Worm (Caenorhabditis elegans) whole organism, late embryonic: Measurements from ENCODE around the gene rps-11.

ENCODE experiments used
- ama-1 ChIP-seq: fragments of 150-350 bp; optimal IDR thresholded peaks from 2 replicates; lab custom pipeline; 2014
- ceh-14 ChIP-seq: sonication (generic microtip); optimal IDR thresholded peaks from 2 replicates; lab custom pipeline; 2016; ENCODE audit warnings: missing genotype, missing genetic modification characterization, missing compliant biosample characterization
- ceh-22 ChIP-seq: sonication (generic microtip); optimal IDR thresholded peaks from 2 replicates; lab custom pipeline; 2017; ENCODE audit warnings: missing biosample characterization, missing genetic modification characterization
- ceh-34 ChIP-seq: sonication (generic microtip); optimal IDR thresholded peaks from 2 replicates; lab custom pipeline; 2016; ENCODE audit warnings: mild to moderate bottlenecking, missing genetic modification characterization, missing compliant biosample characterization
- ceh-9 ChIP-seq: sonication (generic microtip); optimal IDR thresholded peaks from 2 replicates; lab custom pipeline; 2016; ENCODE audit warnings: mild to moderate bottlenecking, missing genetic modification characterization, inconsistent platforms, missing compliant biosample characterization
- nhr-11 ChIP-seq: fragments of 150-350 bp; optimal IDR thresholded peaks from 2 replicates; lab custom pipeline; 2014; ENCODE audit warnings: missing biosample characterization, missing genetic modification characterization
- pha-4 ChIP-seq: fragments of 150-350 bp; optimal IDR thresholded peaks from 2 replicates; lab custom pipeline; 2018; ENCODE audit warnings: missing biosample characterization, missing genetic modification reagents, missing genetic modification characterization
- pqm-1 ChIP-seq: sonication (generic microtip); optimal IDR thresholded peaks from 2 replicates; lab custom pipeline; 2016; ENCODE audit warnings: missing genetic modification characterization, missing compliant biosample characterization
- unc-3 ChIP-seq, 2 experiments: fragments of 200-800 bp in 1 of 2; sonication (Bioruptor generic) in 1 of 2; sonication (generic microtip) in 1 of 2; conservative IDR thresholded peaks in 1 of 2; optimal IDR thresholded peaks in 1 of 2; 2 replicates each; pipeline versions ENCODE4 v1.3.6 to Lab custom; 2016 to 2022; ENCODE audit warnings: missing compliant biosample characterization in 2 of 2, missing genetic modification characterization in 2 of 2, missing genetic modification reagents in 1 of 2
- unc-86 ChIP-seq: sonication (generic microtip); optimal IDR thresholded peaks from 2 replicates; lab custom pipeline; 2016; ENCODE audit warnings: missing genetic modification characterization, missing compliant biosample characterization

DNA sequence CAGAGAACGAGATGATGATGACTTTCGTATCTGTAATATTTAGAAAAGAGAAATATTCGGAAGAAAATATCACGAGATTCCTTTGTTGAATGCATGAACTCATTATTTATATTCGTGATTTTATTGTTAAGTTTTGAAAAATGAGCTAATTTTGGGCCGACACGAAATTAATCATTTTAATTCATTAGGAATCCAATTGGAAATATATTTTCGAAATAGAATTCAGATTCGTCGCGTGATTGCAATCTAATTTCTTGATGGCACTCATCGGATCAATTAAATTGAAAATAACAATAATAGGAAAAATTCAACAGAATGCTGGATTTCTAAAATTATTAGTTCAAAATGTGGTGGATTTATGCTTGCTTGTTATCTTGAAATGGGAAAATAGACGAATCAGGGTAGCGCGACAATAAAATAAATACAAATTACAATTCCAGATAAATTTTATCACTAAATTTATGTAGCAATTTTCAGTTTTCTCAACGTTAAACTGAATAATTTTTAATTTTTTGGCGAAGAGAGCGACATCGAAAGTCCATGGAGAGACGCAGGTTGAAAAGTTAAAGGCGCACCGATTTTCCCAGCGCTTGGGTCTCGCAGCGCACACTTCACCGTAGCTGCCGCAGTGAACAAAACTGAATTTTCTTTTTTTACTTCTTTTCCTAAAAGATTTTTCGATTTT, 578 bp upstream of the rps-11 start:
- TF ChIP-seq pqm-1 = no peak
- peak; percentile 37 for TF ChIP-seq ama-1
- no peak for TF ChIP-seq ceh-22 (tag; lab: Kevin White, UChicago)
- TF ChIP-seq pha-4 (tag; lab: Kevin White, UChicago) = no peak
- TF ChIP-seq ceh-9 (tag; lab: Kevin White, UChicago) = no peak
- TF ChIP-seq unc-3 (GFP tag; conservative IDR thresholded peaks at IDR 0.05; lab: Robert Waterston, UW) = no peak
- no peak for TF ChIP-seq unc-3 (tag; optimal IDR thresholded peaks at IDR 0.05; lab: Kevin White, UChicago)
- no peak for TF ChIP-seq unc-86 (tag; lab: Kevin White, UChicago)
- TF ChIP-seq ceh-34 (tag; lab: Kevin White, UChicago) = peak; percentile 13
- no peak for TF ChIP-seq ceh-14 (tag; lab: Kevin White, UChicago)
- TF ChIP-seq nhr-11 (tag; lab: Kevin White, UChicago) = no peak
